Fruit fly (Drosophila melanogaster) whole organism, larva: ENCODE data around the gene CG17377.

Experiments
- noc ChIP-seq: fragments of 200-800 bp; sonication (Bioruptor generic); optimal IDR thresholded peaks from 3 replicates; lab custom pipeline; 2019; ENCODE audit warnings: missing biosample characterization, mild to moderate bottlenecking, missing genetic modification characterization, moderate library complexity

The CG17377 gene

DNA sequence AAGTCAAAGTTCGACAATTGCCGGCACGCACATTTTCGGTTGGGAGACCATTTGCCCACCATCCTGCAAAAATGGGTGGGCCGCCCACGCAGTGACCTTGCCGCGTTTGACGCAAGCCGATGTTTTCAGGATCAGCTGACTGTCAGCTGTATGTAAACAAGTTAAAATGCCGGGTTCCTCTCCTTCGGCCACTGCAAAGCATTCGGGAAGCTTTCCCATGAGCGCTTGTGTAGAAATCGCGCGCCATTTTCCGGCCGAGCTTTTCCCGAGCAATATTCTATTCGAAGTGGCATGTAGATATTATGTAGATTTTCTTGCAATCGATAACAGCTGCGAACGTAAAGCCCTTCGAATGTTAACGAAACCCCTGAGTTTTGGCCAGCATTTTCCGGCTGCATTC, 29.0 kb downstream of the CG17377 start, which contains the start of gene CG17378:
CG17378 (plus strand) TSS at position 397 of the 400 bp plus-strand sequence.
- TF ChIP-seq noc (tag; lab: Kevin White, UChicago) = no peak

DNA sequence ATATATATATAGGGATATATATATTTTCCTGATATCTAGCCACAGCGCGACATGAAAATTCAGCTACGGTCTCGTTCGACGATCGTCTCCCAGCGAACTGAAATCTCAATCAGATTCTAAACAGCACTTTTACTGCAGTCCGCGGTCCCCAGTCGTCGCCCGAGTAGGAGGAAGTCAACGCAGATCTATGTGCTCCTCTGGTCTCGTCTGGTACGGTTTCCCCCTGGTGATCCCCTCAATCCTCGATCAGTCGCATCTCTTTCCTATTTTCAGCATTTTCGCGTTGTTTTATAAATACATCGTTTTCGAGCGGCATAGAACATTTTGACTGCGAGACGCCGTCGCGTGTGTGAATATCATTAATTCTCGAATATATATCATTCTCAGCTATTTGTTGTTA, 30.0 kb downstream of the CG17377 start, which contains the start of gene LUBEL:
LUBEL (minus strand) TSS at position 101 of the 400 bp plus-strand sequence.
- TF ChIP-seq noc (tag; lab: Kevin White, UChicago) = no peak

DNA sequence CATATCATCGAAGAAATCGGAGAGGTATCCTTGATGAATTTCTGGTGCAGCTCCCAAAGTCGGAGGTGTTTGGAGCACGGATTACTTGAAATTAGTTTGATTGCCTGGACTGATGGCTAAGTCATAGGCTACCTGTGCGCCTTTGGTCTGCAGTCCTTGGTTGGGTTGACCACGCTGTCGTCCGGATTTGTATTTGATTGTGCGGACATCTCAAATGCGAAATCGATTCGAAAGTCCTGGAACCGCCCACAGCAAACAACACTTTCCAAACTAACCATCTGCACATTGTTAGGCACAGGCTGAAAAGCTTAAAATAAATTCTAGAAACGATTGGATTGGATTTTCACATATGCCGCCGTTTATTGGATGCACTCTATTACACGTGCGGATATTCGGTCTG, 43.1 kb downstream of the CG17377 start, which contains the start of gene CG11322:
CG11322 (minus strand) TSS at position 101 of the 400 bp plus-strand sequence.
- no peak for TF ChIP-seq noc (tag; lab: Kevin White, UChicago)
